Worm (Caenorhabditis elegans) whole organism, L4/young adult: Measurements from ENCODE around the gene dao-6.

Experiments
- W03F9.2 ChIP-seq: fragments of 150-350 bp; optimal IDR thresholded peaks from 2 replicates; lab custom pipeline; 2014; ENCODE audit warnings: missing biosample characterization, missing genetic modification characterization
- dao-5 ChIP-seq: sonication (generic microtip); optimal IDR thresholded peaks from 2 replicates; lab custom pipeline; 2016; ENCODE audit warnings: missing genotype, missing genetic modification characterization, moderate library complexity, missing compliant biosample characterization
- him-1 ChIP-seq: sonication (generic microtip); optimal IDR thresholded peaks from 2 replicates; lab custom pipeline; 2016; ENCODE audit warnings: missing genotype, missing genetic modification reagents, missing genetic modification characterization, missing compliant biosample characterization

dao-6 gene

ce11 chrIII:9713182-9713581 lies 22.8 kb downstream of the dao-6 start:
- TF ChIP-seq him-1 (tag; lab: Kevin White, UChicago) = no peak
- TF ChIP-seq W03F9.2 (tag; lab: Kevin White, UChicago) = no peak
- TF ChIP-seq dao-5 (tag; lab: Kevin White, UChicago) = no peak

ce11 chrIII:9711163-9711562 lies 24.8 kb downstream of the dao-6 start:
- TF ChIP-seq him-1 (tag; lab: Kevin White, UChicago) = no peak
- no peak for TF ChIP-seq dao-5 (tag; lab: Kevin White, UChicago)
- TF ChIP-seq W03F9.2 (tag; lab: Kevin White, UChicago) = no peak

ce11 chrIII:9705157-9705905 lies 30.7 kb downstream of the dao-6 start:
- TF ChIP-seq W03F9.2 (tag; lab: Kevin White, UChicago) (no peak), him-1 (tag; lab: Kevin White, UChicago) (no peak), dao-5 (tag; lab: Kevin White, UChicago) (no peak)

- no peak for TF ChIP-seq W03F9.2 (tag; lab: Kevin White, UChicago)
- TF ChIP-seq dao-5 (tag; lab: Kevin White, UChicago) = no peak
- TF ChIP-seq him-1 (tag; lab: Kevin White, UChicago) = no peak
Measured at ce11 chrIII:9704606-9704938, 31.4 kb downstream of the dao-6 start.

- no peak for TF ChIP-seq W03F9.2 (tag; lab: Kevin White, UChicago)
- peak; percentile 45 for TF ChIP-seq dao-5 (tag; lab: Kevin White, UChicago)
- no peak for TF ChIP-seq him-1 (tag; lab: Kevin White, UChicago)
Measured at ce11 chrIII:9703747-9704605, 32.0 kb downstream of the dao-6 start.

ce11 chrIII:9702665-9703252 lies 33.2 kb downstream of the dao-6 start:
- no peak for TF ChIP-seq him-1 (tag; lab: Kevin White, UChicago)
- no peak for TF ChIP-seq dao-5 (tag; lab: Kevin White, UChicago)
- TF ChIP-seq W03F9.2 (tag; lab: Kevin White, UChicago) = no peak

- TF ChIP-seq dao-5 (tag; lab: Kevin White, UChicago) (no peak), W03F9.2 (tag; lab: Kevin White, UChicago) (no peak), him-1 (tag; lab: Kevin White, UChicago) (no peak)
Measured at ce11 chrIII:9701798-9702197, 34.2 kb downstream of the dao-6 start.

ce11 chrIII:9700114-9700690 lies 35.8 kb downstream of the dao-6 start:
- no peak for TF ChIP-seq W03F9.2 (tag; lab: Kevin White, UChicago)
- no peak for TF ChIP-seq dao-5 (tag; lab: Kevin White, UChicago)
- no peak for TF ChIP-seq him-1 (tag; lab: Kevin White, UChicago)

- TF ChIP-seq W03F9.2 (tag; lab: Kevin White, UChicago) = no peak
- TF ChIP-seq him-1 (tag; lab: Kevin White, UChicago) = no peak
- TF ChIP-seq dao-5 (tag; lab: Kevin White, UChicago) = no peak
Measured at ce11 chrIII:9699576-9699975, 36.4 kb downstream of the dao-6 start, which contains the start of gene tlk-1. Gene tlk-1 (plus strand): TSS chrIII:9699876.

ce11 chrIII:9698635-9699396 lies 37.2 kb downstream of the dao-6 start:
- TF ChIP-seq W03F9.2 (tag; lab: Kevin White, UChicago) = no peak
- no peak for TF ChIP-seq him-1 (tag; lab: Kevin White, UChicago)
- TF ChIP-seq dao-5 (tag; lab: Kevin White, UChicago) = no peak

ce11 chrIII:9697886-9698285 lies 38.1 kb downstream of the dao-6 start:
- TF ChIP-seq him-1 (tag; lab: Kevin White, UChicago) (no peak), dao-5 (tag; lab: Kevin White, UChicago) (no peak), W03F9.2 (tag; lab: Kevin White, UChicago) (no peak)

ce11 chrIII:9697323-9697722 lies 38.7 kb downstream of the dao-6 start:
- peak; percentile 35 for TF ChIP-seq him-1 (tag; lab: Kevin White, UChicago)
- no peak for TF ChIP-seq dao-5 (tag; lab: Kevin White, UChicago)
- peak; percentile 14 for TF ChIP-seq W03F9.2 (tag; lab: Kevin White, UChicago)
